Worm (Caenorhabditis elegans) whole organism, late embryonic: ENCODE measurements around the gene Y54G2A.38.

Source experiments
- K02D7.2 ChIP-seq: sonication (generic microtip); optimal IDR thresholded peaks from 2 replicates; lab custom pipeline; 2017; ENCODE audit warnings: mild to moderate bottlenecking, missing genetic modification characterization, missing compliant biosample characterization
- ahr-1 ChIP-seq: sonication (generic microtip); optimal IDR thresholded peaks from 2 replicates; lab custom pipeline; 2016; ENCODE audit warnings: missing genetic modification characterization, missing compliant biosample characterization
- ceh-19 ChIP-seq: fragments of 200-800 bp; sonication (Bioruptor generic); optimal IDR thresholded peaks from 2 replicates; lab custom pipeline; 2018; ENCODE audit warnings: mild to moderate bottlenecking, missing genetic modification characterization, missing compliant biosample characterization
- ceh-22 ChIP-seq: sonication (generic microtip); optimal IDR thresholded peaks from 2 replicates; lab custom pipeline; 2017; ENCODE audit warnings: missing biosample characterization, missing genetic modification characterization
- ceh-30 ChIP-seq: fragments of 150-350 bp; optimal IDR thresholded peaks from 2 replicates; lab custom pipeline; 2014; ENCODE audit warnings: missing biosample characterization, missing genetic modification characterization
- ceh-31 ChIP-seq: sonication (generic microtip); optimal IDR thresholded peaks from 2 replicates; lab custom pipeline; 2016; ENCODE audit warnings: missing genetic modification characterization, missing compliant biosample characterization
- ceh-48 ChIP-seq: sonication (generic microtip); optimal IDR thresholded peaks from 2 replicates; lab custom pipeline; 2016; ENCODE audit warnings: missing genetic modification characterization, inconsistent platforms, missing compliant biosample characterization
- ceh-9 ChIP-seq: sonication (generic microtip); optimal IDR thresholded peaks from 2 replicates; lab custom pipeline; 2016; ENCODE audit warnings: mild to moderate bottlenecking, missing genetic modification characterization, inconsistent platforms, missing compliant biosample characterization
- elt-2 ChIP-seq: sonication (generic microtip); optimal IDR thresholded peaks from 2 replicates; lab custom pipeline; 2016; ENCODE audit warnings: missing genetic modification reagents, missing genetic modification characterization, missing compliant biosample characterization
- eyg-1 ChIP-seq: sonication (generic microtip); optimal IDR thresholded peaks from 2 replicates; lab custom pipeline; 2016; ENCODE audit warnings: missing genotype, missing genetic modification characterization, missing compliant biosample characterization
- fax-1 ChIP-seq: sonication (generic microtip); optimal IDR thresholded peaks from 2 replicates; lab custom pipeline; 2016; ENCODE audit warnings: missing genotype, missing genetic modification characterization, missing compliant biosample characterization
- fkh-10 ChIP-seq: fragments of 150-350 bp; optimal IDR thresholded peaks from 2 replicates; lab custom pipeline; 2014; ENCODE audit warnings: missing biosample characterization, missing genetic modification reagents, missing genetic modification characterization
- hlh-13 ChIP-seq: fragments of 200-800 bp; sonication (Bioruptor generic); optimal IDR thresholded peaks from 2 replicates; lab custom pipeline; 2018; ENCODE audit warnings: mild to moderate bottlenecking, missing genetic modification characterization, missing compliant biosample characterization
- hlh-8 ChIP-seq: sonication (generic microtip); optimal IDR thresholded peaks from 2 replicates; lab custom pipeline; 2016; ENCODE audit warnings: missing genotype, missing genetic modification characterization, missing compliant biosample characterization
- lim-6 ChIP-seq: sonication (generic microtip); optimal IDR thresholded peaks from 2 replicates; lab custom pipeline; 2016; ENCODE audit warnings: missing genetic modification characterization, missing compliant biosample characterization
- lin-11 ChIP-seq: fragments of 200-800 bp; sonication (Bioruptor generic); optimal IDR thresholded peaks from 2 replicates; lab custom pipeline; 2018; ENCODE audit warnings: mild to moderate bottlenecking, missing genetic modification characterization, missing compliant biosample characterization
- nfya-1 ChIP-seq: sonication (generic microtip); optimal IDR thresholded peaks from 2 replicates; lab custom pipeline; 2017; ENCODE audit warnings: missing genetic modification characterization, mild to moderate bottlenecking, missing compliant biosample characterization, antibody characterized with exemption, moderate library complexity
- nhr-232 ChIP-seq: sonication (generic microtip); optimal IDR thresholded peaks from 2 replicates; lab custom pipeline; 2016; ENCODE audit warnings: missing genetic modification characterization, missing compliant biosample characterization
- pax-1 ChIP-seq: fragments of 150-350 bp; optimal IDR thresholded peaks from 2 replicates; lab custom pipeline; 2014; ENCODE audit warnings: missing biosample characterization, missing genetic modification characterization
- pha-2 ChIP-seq: sonication (generic microtip); optimal IDR thresholded peaks from 2 replicates; lab custom pipeline; 2017; ENCODE audit warnings: mild to moderate bottlenecking, missing genetic modification characterization, missing compliant biosample characterization
- pha-4 ChIP-seq: fragments of 150-350 bp; optimal IDR thresholded peaks from 2 replicates; lab custom pipeline; 2018; ENCODE audit warnings: missing biosample characterization, missing genetic modification reagents, missing genetic modification characterization
- pqm-1 ChIP-seq: sonication (generic microtip); optimal IDR thresholded peaks from 2 replicates; lab custom pipeline; 2016; ENCODE audit warnings: missing genetic modification characterization, missing compliant biosample characterization
- pros-1 ChIP-seq: fragments of 150-350 bp; optimal IDR thresholded peaks from 2 replicates; lab custom pipeline; 2014; ENCODE audit warnings: missing biosample characterization, missing genetic modification reagents, missing genetic modification characterization
- rnt-1 ChIP-seq: sonication (generic microtip); optimal IDR thresholded peaks from 2 replicates; lab custom pipeline; 2016; ENCODE audit warnings: missing genetic modification characterization, missing compliant biosample characterization
- sdc-2 ChIP-seq: sonication (generic microtip); optimal IDR thresholded peaks from 2 replicates; lab custom pipeline; 2016; ENCODE audit warnings: missing genotype, missing genetic modification characterization, missing compliant biosample characterization
- tbx-2 ChIP-seq: sonication (generic microtip); optimal IDR thresholded peaks from 2 replicates; lab custom pipeline; 2016; ENCODE audit warnings: missing genetic modification characterization, missing compliant biosample characterization
- ttx-3 ChIP-seq: sonication (generic microtip); optimal IDR thresholded peaks from 2 replicates; lab custom pipeline; 2016; ENCODE audit warnings: missing genetic modification reagents, missing genetic modification characterization, missing compliant biosample characterization
- unc-3 ChIP-seq, 2 experiments: fragments of 200-800 bp in 1 of 2; sonication (Bioruptor generic) in 1 of 2; sonication (generic microtip) in 1 of 2; conservative IDR thresholded peaks in 1 of 2; optimal IDR thresholded peaks in 1 of 2; 2 replicates each; pipeline versions ENCODE4 v1.3.6 to Lab custom; 2016 to 2022; ENCODE audit warnings: missing compliant biosample characterization in 2 of 2, missing genetic modification characterization in 2 of 2, missing genetic modification reagents in 1 of 2
- unc-42 ChIP-seq: sonication (generic microtip); optimal IDR thresholded peaks from 2 replicates; lab custom pipeline; 2016; ENCODE audit warnings: missing genotype, missing genetic modification characterization, missing compliant biosample characterization
- unc-86 ChIP-seq: sonication (generic microtip); optimal IDR thresholded peaks from 2 replicates; lab custom pipeline; 2016; ENCODE audit warnings: missing genetic modification characterization, missing compliant biosample characterization
- zip-5 ChIP-seq: sonication (generic microtip); optimal IDR thresholded peaks from 2 replicates; lab custom pipeline; 2016; ENCODE audit warnings: missing genetic modification characterization, missing compliant biosample characterization
- ztf-16 ChIP-seq: sonication (generic microtip); optimal IDR thresholded peaks from 2 replicates; lab custom pipeline; 2017; ENCODE audit warnings: missing genetic modification characterization, missing compliant biosample characterization

Gene Y54G2A.38

DNA sequence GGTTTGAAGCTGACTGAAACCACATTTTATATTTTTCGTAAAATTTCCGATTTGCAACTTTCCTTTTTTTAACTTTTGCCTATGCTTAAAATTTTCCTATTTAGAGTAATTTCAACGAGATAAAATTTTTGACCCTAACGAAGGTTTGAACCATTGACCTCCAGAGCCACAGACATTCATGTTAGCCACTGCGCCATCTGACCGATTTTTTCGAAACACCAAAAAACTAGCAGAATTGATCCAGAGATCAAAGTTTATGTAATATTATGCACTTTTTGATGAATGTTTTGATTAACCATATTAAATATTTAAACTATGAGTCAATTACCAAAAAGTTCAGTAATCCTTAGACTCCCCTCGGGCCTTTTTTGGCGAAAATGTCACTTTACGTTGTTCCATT is 1.2 kb upstream of the Y54G2A.38 start:
- TF ChIP-seq ahr-1 (tag; lab: Kevin White, UChicago) (no peak), tbx-2 (tag; lab: Kevin White, UChicago) (no peak), fkh-10 (no peak), fax-1 (no peak), pha-4 (tag; lab: Kevin White, UChicago) (no peak), ceh-22 (tag; lab: Kevin White, UChicago) (no peak), hlh-13 (no peak), nfya-1 (tag; lab: Kevin White, UChicago) (no peak)
- TF ChIP-seq, all 69 proteins: peak for 0

- TF ChIP-seq unc-3 (GFP tag; conservative IDR thresholded peaks at IDR 0.05; lab: Robert Waterston, UW) (no peak), unc-3 (tag; optimal IDR thresholded peaks at IDR 0.05; lab: Kevin White, UChicago) (no peak), nfya-1 (tag; lab: Kevin White, UChicago) (no peak)
Observed at ce11 chrIV:2761477-2761876, 2.2 kb downstream of the Y54G2A.38 start.

DNA sequence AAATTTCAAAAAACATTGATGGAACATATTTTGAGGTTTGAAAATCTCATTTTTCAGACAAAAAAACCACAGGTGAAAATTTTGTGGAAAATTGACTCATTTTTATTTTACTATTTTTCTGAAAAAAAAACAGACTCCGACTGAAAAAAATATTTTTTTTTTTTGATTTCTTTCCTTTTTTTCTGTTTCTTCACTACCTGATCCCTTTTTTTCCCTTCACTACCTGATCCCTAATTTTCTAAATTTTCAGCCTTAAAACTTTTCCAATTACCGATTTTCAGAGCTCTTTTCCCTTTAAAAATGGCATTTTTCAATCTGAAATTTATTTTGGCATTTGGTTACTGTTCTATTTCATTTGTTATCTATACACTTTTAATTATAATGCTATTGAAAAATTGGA is 3.1 kb downstream of the Y54G2A.38 start, which contains the start of gene Y54G2A.77:
Y54G2A.77 (plus strand) TSS at position 301 of the 400 bp plus-strand sequence.
- TF ChIP-seq pax-1 (tag; lab: Kevin White, UChicago) (no peak), unc-42 (tag; lab: Kevin White, UChicago) (no peak), sdc-2 (tag; lab: Kevin White, UChicago) (no peak), pha-2 (tag; lab: Kevin White, UChicago) (no peak), unc-86 (no peak), elt-2 (tag; lab: Kevin White, UChicago) (no peak), rnt-1 (tag; lab: Kevin White, UChicago) (no peak), ztf-16 (tag; lab: Kevin White, UChicago) (no peak), ttx-3 (tag; lab: Kevin White, UChicago) (no peak), lim-6 (no peak), ceh-48 (tag; lab: Kevin White, UChicago) (no peak), pqm-1 (tag; lab: Kevin White, UChicago) (no peak), pros-1 (tag; lab: Kevin White, UChicago) (no peak), lin-11 (tag; lab: Kevin White, UChicago) (no peak), ceh-19 (GFP tag; lab: Kevin White, UChicago) (no peak), eyg-1 (tag; lab: Kevin White, UChicago) (no peak)
- TF ChIP-seq, all 69 proteins: peak for 0

DNA sequence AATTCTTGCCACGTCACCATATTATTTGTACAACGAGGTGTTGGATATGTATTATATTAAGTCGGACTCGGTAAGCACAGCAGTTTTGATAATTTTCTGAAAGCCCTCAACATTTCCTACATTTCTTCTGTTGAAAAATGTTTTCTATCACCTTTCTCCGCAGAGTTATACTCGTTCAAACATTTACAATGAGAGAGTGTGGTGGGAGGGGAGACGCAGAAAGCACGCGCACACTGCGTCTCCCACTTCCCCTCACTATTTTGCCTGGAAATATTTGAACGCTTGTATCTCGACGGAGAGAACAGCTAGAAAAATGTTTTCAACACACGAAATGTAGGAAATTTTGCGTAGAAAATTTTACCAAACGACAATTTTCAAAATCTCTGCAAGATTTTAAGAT is 4.9 kb downstream of the Y54G2A.38 start:
- no peak for TF ChIP-seq lin-11 (tag; lab: Kevin White, UChicago)
- TF ChIP-seq ceh-9 (tag; lab: Kevin White, UChicago): no peak
- TF ChIP-seq zip-5 (tag; lab: Kevin White, UChicago): no peak
- TF ChIP-seq unc-42 (tag; lab: Kevin White, UChicago): no peak
- TF ChIP-seq pqm-1 (tag; lab: Kevin White, UChicago): no peak
- TF ChIP-seq ceh-30 (tag; lab: Kevin White, UChicago): no peak
- TF ChIP-seq K02D7.2 (tag; lab: Kevin White, UChicago): no peak

DNA sequence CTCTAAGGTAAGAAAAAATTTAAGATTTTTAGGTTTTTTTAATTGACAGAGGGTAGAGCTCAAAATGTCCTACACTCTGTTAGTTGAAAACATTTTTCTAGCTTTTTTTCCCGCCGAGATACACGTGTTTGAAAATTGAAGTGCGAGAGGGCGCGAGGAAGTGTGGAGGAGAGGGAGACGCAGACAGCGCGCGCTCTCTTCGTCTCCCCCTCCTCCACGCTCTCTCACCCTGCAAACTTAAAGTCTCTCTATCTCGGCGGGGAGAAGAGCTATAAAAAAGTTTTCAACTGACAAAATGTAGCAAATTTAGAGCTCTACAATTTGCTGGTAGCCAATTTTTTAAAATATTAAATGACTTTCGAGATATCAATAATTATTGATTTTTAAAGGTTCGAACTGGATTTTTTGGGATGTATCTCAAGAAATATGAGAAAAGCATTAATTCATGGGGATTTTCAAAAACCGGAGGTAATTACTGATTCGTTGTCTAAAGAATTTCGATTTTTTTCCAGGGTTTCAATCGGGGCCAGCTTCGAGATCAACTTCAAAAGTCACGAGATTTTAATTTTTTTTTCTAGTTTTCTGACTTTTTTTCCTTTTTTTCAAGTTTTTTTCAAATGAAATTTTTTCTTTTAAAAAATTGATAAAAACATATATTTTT is 5.9 kb downstream of the Y54G2A.38 start:
- no peak for TF ChIP-seq lin-11 (tag; lab: Kevin White, UChicago)
- TF ChIP-seq nhr-232 (tag; lab: Kevin White, UChicago): no peak
- no peak for TF ChIP-seq hlh-8
- TF ChIP-seq ceh-48 (tag; lab: Kevin White, UChicago): no peak
- no peak for TF ChIP-seq ceh-31 (tag; lab: Kevin White, UChicago)
